Worm (Caenorhabditis elegans) whole organism, early embryonic: ENCODE results near the gene T03F6.4.

Experiments
- aly-1 ChIP-seq: sonication (generic microtip); optimal IDR thresholded peaks from 2 replicates; lab custom pipeline; 2016; ENCODE audit warnings: missing genetic modification characterization, missing compliant biosample characterization
- ama-1 ChIP-seq: fragments of 150-350 bp; optimal IDR thresholded peaks from 2 replicates; lab custom pipeline; 2014
- pes-1 ChIP-seq: fragments of 200-800 bp; sonication (Bioruptor generic); IDR thresholded peaks from 2 replicates; pipeline ENCODE4 v1.3.6; 2022; ENCODE audit warnings: missing genetic modification reagents, missing genetic modification characterization, missing compliant biosample characterization

DNA sequence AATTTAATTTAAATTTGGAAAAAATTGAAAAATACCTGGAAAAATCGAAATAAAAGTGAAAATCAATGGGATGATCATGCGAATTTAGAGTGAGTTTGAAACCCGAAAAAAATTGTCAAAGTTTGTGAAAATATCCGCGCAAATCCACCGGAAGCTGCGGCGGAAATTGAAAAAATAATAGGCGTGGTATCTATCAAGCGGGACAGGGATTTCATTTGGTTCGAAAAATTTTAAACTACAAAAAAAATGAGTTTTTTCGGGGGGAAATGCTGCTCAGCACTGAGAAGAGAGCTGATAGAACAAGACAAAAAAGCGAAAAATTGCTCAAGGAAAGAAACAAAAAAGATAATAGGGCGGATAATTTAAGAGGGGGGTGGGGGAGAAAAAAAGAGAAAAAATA lies 15.0 kb upstream of the T03F6.4 start, which contains the start of gene T03F6.9:
- TF ChIP-seq ama-1 (no peak), aly-1 (tag; lab: Kevin White, UChicago) (no peak), pes-1 (no peak)
